Fruit fly (Drosophila melanogaster) whole organism, embryonic: ENCODE data around the gene CG33124.

ENCODE experiments used
- Bgb ChIP-seq: fragments of 200-800 bp; sonication (Bioruptor generic); IDR thresholded peaks from 2 replicates; pipeline ENCODE4 v1.3.6; 2022; ENCODE audit warnings: missing biosample characterization, missing genetic modification characterization; ENCODE audit not compliant: partially characterized antibody
- CG10462 ChIP-seq: fragments of 200-800 bp; sonication (Bioruptor generic); optimal IDR thresholded peaks from 2 replicates; lab custom pipeline; 2016; ENCODE audit warnings: missing biosample characterization, missing genetic modification characterization
- CG12391 ChIP-seq: fragments of 200-800 bp; sonication (Bioruptor generic); optimal IDR thresholded peaks from 3 replicates; lab custom pipeline; 2018; ENCODE audit warnings: missing biosample characterization, mild to moderate bottlenecking, missing genetic modification characterization, moderate library complexity
- CG13424 ChIP-seq: fragments of 200-800 bp; sonication (Bioruptor generic); optimal IDR thresholded peaks from 2 replicates; lab custom pipeline; 2019; ENCODE audit warnings: missing biosample characterization, mild to moderate bottlenecking, missing genetic modification characterization, moderate library complexity
- CG14860 ChIP-seq: fragments of 200-800 bp; sonication (Bioruptor generic); IDR thresholded peaks from 3 replicates; pipeline ENCODE4 v1.3.6; 2022; ENCODE audit warnings: missing biosample characterization, missing genetic modification characterization; ENCODE audit not compliant: partially characterized antibody
- CG14965 ChIP-seq: fragments of 200-800 bp; sonication (Bioruptor generic); optimal IDR thresholded peaks from 2 replicates; lab custom pipeline; 2016; ENCODE audit warnings: missing biosample characterization, missing genetic modification characterization, borderline replicate concordance
- CG1602 ChIP-seq: fragments of 200-800 bp; sonication (Bioruptor generic); optimal IDR thresholded peaks from 3 replicates; lab custom pipeline; 2016; ENCODE audit warnings: missing biosample characterization, missing genetic modification characterization
- CG16813 ChIP-seq: fragments of 200-800 bp; sonication (Bioruptor generic); IDR thresholded peaks from 3 replicates; pipeline ENCODE4 v1.3.6; 2022; ENCODE audit warnings: missing biosample characterization, missing genetic modification characterization; ENCODE audit not compliant: partially characterized antibody
- CG17186 ChIP-seq: fragments of 200-800 bp; sonication (Bioruptor generic); optimal IDR thresholded peaks from 3 replicates; lab custom pipeline; 2017; ENCODE audit warnings: missing biosample characterization, missing genetic modification reagents, missing genetic modification characterization
- CG17359 ChIP-seq: fragments of 200-800 bp; sonication (Bioruptor generic); optimal IDR thresholded peaks from 3 replicates; lab custom pipeline; 2018; ENCODE audit warnings: missing biosample characterization, mild to moderate bottlenecking, missing genetic modification characterization, moderate library complexity
- CG17612 ChIP-seq: fragments of 200-800 bp; sonication (Bioruptor generic); IDR thresholded peaks from 2 replicates; pipeline ENCODE4 v1.3.6; 2022; ENCODE audit warnings: missing biosample characterization, missing genetic modification characterization
- CG2129 ChIP-seq: fragments of 200-800 bp; sonication (Bioruptor generic); IDR thresholded peaks from 2 replicates; pipeline ENCODE4 v1.3.6; 2022; ENCODE audit warnings: missing biosample characterization, missing genetic modification characterization; ENCODE audit not compliant: partially characterized antibody
- CG3163 ChIP-seq: fragments of 200-800 bp; sonication (Bioruptor generic); optimal IDR thresholded peaks from 3 replicates; lab custom pipeline; 2016; ENCODE audit warnings: missing biosample characterization, missing genetic modification characterization
- CG32767 ChIP-seq: fragments of 200-800 bp; sonication (Bioruptor generic); IDR thresholded peaks from 2 replicates; pipeline ENCODE4 v1.3.6; 2022; ENCODE audit warnings: missing biosample characterization, missing genetic modification characterization
- CG3847 ChIP-seq: fragments of 200-800 bp; sonication (Bioruptor generic); IDR thresholded peaks from 2 replicates; pipeline ENCODE4 v1.3.6; 2022; ENCODE audit warnings: missing biosample characterization, missing genetic modification characterization
- CG4328 ChIP-seq: fragments of 200-800 bp; sonication (Bioruptor generic); optimal IDR thresholded peaks from 3 replicates; lab custom pipeline; 2017; ENCODE audit warnings: missing biosample characterization, missing genetic modification reagents, missing genetic modification characterization
- CG43689 ChIP-seq: fragments of 200-800 bp; sonication (Bioruptor generic); IDR thresholded peaks from 2 replicates; pipeline ENCODE4 v1.3.6; 2022; ENCODE audit warnings: missing biosample characterization, missing genetic modification characterization
- CG7556 ChIP-seq: fragments of 200-800 bp; sonication (Bioruptor generic); optimal IDR thresholded peaks from 2 replicates; lab custom pipeline; 2017; ENCODE audit warnings: missing biosample characterization, mild to moderate bottlenecking, missing genetic modification characterization
- CG9817 ChIP-seq: fragments of 200-800 bp; sonication (Bioruptor generic); optimal IDR thresholded peaks from 2 replicates; lab custom pipeline; 2018; ENCODE audit warnings: missing biosample characterization, mild to moderate bottlenecking, missing genetic modification characterization, moderate library complexity
- Dll ChIP-seq: fragments of 200-800 bp; sonication (Bioruptor generic); IDR thresholded peaks from 4 replicates; pipeline ENCODE4 v1.3.6; 2022; ENCODE audit warnings: missing biosample characterization, missing genetic modification characterization; ENCODE audit not compliant: partially characterized antibody
- Hr3 ChIP-seq: fragments of 200-800 bp; sonication (Bioruptor generic); optimal IDR thresholded peaks from 3 replicates; lab custom pipeline; 2016; ENCODE audit warnings: missing biosample characterization, missing genetic modification characterization
- Lhr ChIP-seq: fragments of 200-800 bp; sonication (Bioruptor generic); optimal IDR thresholded peaks from 3 replicates; lab custom pipeline; 2017; ENCODE audit warnings: mild to moderate bottlenecking, missing biosample characterization, missing genetic modification reagents, missing genetic modification characterization
- NC2α ChIP-seq: fragments of 200-800 bp; sonication (Bioruptor generic); optimal IDR thresholded peaks from 2 replicates; lab custom pipeline; 2016; ENCODE audit warnings: missing biosample characterization, missing genetic modification characterization
- NC2β ChIP-seq: fragments of 200-800 bp; sonication (Bioruptor generic); optimal IDR thresholded peaks from 2 replicates; lab custom pipeline; 2016; ENCODE audit warnings: missing biosample characterization, missing genetic modification characterization
- Neu2 ChIP-seq: fragments of 200-800 bp; sonication (Bioruptor generic); optimal IDR thresholded peaks from 3 replicates; lab custom pipeline; 2016; ENCODE audit warnings: missing biosample characterization, missing genetic modification characterization, borderline replicate concordance
- Opbp ChIP-seq: fragments of 200-800 bp; sonication (Bioruptor generic); IDR thresholded peaks from 3 replicates; pipeline ENCODE4 v1.3.6; 2022; ENCODE audit warnings: missing biosample characterization, missing genetic modification characterization; ENCODE audit not compliant: partially characterized antibody
- Scr ChIP-seq: fragments of 200-800 bp; sonication (Bioruptor generic); IDR thresholded peaks from 2 replicates; pipeline ENCODE4 v1.3.6; 2022; ENCODE audit warnings: missing biosample characterization, missing genetic modification characterization; ENCODE audit not compliant: partially characterized antibody
- Side ChIP-seq: fragments of 200-800 bp; sonication (Bioruptor generic); optimal IDR thresholded peaks from 2 replicates; lab custom pipeline; 2016; ENCODE audit warnings: missing biosample characterization, missing genetic modification characterization
- Six4 ChIP-seq: fragments of 200-800 bp; sonication (Bioruptor generic); optimal IDR thresholded peaks from 2 replicates; lab custom pipeline; 2016; ENCODE audit warnings: missing biosample characterization, missing genetic modification characterization
- Sox102F ChIP-seq: fragments of 200-800 bp; sonication (Bioruptor generic); optimal IDR thresholded peaks from 2 replicates; lab custom pipeline; 2018; ENCODE audit warnings: missing biosample characterization, mild to moderate bottlenecking, missing genetic modification characterization, moderate library complexity
- Trl ChIP-seq, 3 experiments: fragments of >200 bp in 2 of 3; fragments of 200-800 bp in 1 of 3; sonication (Bioruptor generic) in 1 of 3; optimal IDR thresholded peaks; 2 replicates in 1 of 3; 3 replicates in 2 of 3; lab custom pipeline; 2016 to 2017; ENCODE audit warnings: missing biosample characterization in 1 of 3, missing genetic modification characterization in 1 of 3
- ato ChIP-seq: fragments of 200-800 bp; sonication (Bioruptor generic); IDR thresholded peaks from 2 replicates; pipeline ENCODE4 v1.3.6; 2022; ENCODE audit warnings: missing biosample characterization, missing genetic modification characterization; ENCODE audit not compliant: partially characterized antibody
- cato ChIP-seq: fragments of 200-800 bp; sonication (Bioruptor generic); optimal IDR thresholded peaks from 2 replicates; lab custom pipeline; 2016; ENCODE audit warnings: missing biosample characterization, missing genetic modification characterization, borderline replicate concordance
- dati ChIP-seq: fragments of 200-800 bp; sonication (Bioruptor generic); IDR thresholded peaks from 2 replicates; pipeline ENCODE4 v1.3.6; 2022; ENCODE audit warnings: missing biosample characterization, missing genetic modification characterization
- emc ChIP-seq: fragments of 200-800 bp; sonication (Bioruptor generic); optimal IDR thresholded peaks from 2 replicates; lab custom pipeline; 2016; ENCODE audit warnings: missing biosample characterization, missing genetic modification characterization
- grn ChIP-seq: fragments of 200-800 bp; sonication (Bioruptor generic); optimal IDR thresholded peaks from 3 replicates; lab custom pipeline; 2017; ENCODE audit warnings: missing biosample characterization, missing genetic modification characterization
- gro ChIP-seq: fragments of 200-800 bp; sonication (Bioruptor generic); optimal IDR thresholded peaks from 2 replicates; lab custom pipeline; 2016; ENCODE audit warnings: missing biosample characterization, missing genetic modification characterization
- lilli ChIP-seq: fragments of 200-800 bp; sonication (Bioruptor generic); optimal IDR thresholded peaks from 3 replicates; lab custom pipeline; 2016; ENCODE audit warnings: missing biosample characterization, missing genetic modification characterization
- nau ChIP-seq: fragments of 200-800 bp; sonication (Bioruptor generic); optimal IDR thresholded peaks from 3 replicates; lab custom pipeline; 2017; ENCODE audit warnings: missing biosample characterization, mild to moderate bottlenecking, missing genetic modification characterization, missing genetic modification reagents
- onecut ChIP-seq: fragments of 200-800 bp; sonication (Bioruptor generic); IDR thresholded peaks from 2 replicates; pipeline ENCODE4 v1.3.6; 2022; ENCODE audit warnings: missing biosample characterization, missing genetic modification characterization
- pan ChIP-seq, 4 experiments: fragments of >200 bp in 3 of 4; fragments of 200-800 bp in 1 of 4; sonication (Bioruptor generic) in 1 of 4; optimal IDR thresholded peaks in 3 of 4; IDR thresholded peaks in 1 of 4; 2 replicates each; pipeline versions ENCODE4 v1.3.6 to Lab custom; 2017 to 2022; ENCODE audit warnings: missing biosample characterization in 2 of 4, missing genetic modification characterization in 2 of 4, mixed read lengths in 1 of 4
- pzg ChIP-seq: fragments of 200-800 bp; sonication (Bioruptor generic); optimal IDR thresholded peaks from 3 replicates; lab custom pipeline; 2018; ENCODE audit warnings: missing biosample characterization, mild to moderate bottlenecking, missing genetic modification characterization, moderate library complexity
- repo ChIP-seq: fragments of 200-800 bp; sonication (Bioruptor generic); optimal IDR thresholded peaks from 2 replicates; lab custom pipeline; 2016; ENCODE audit warnings: missing biosample characterization, missing genetic modification characterization
- run ChIP-seq: fragments of 200-800 bp; sonication (Bioruptor generic); optimal IDR thresholded peaks from 3 replicates; lab custom pipeline; 2018; ENCODE audit warnings: missing biosample characterization, mild to moderate bottlenecking, missing genetic modification characterization
- scrt ChIP-seq: fragments of 200-800 bp; sonication (Bioruptor generic); optimal IDR thresholded peaks from 2 replicates; lab custom pipeline; 2018; ENCODE audit warnings: missing biosample characterization, mild to moderate bottlenecking, missing genetic modification characterization, moderate library complexity
- sens ChIP-seq: fragments of 200-800 bp; sonication (Bioruptor generic); peaks from one replicate; lab custom pipeline; 2016; ENCODE audit warnings: missing biosample characterization, missing genetic modification characterization
- tgo ChIP-seq: fragments of 200-800 bp; sonication (Bioruptor generic); IDR thresholded peaks from 3 replicates; pipeline ENCODE4 v1.3.6; 2022; ENCODE audit warnings: missing biosample characterization, missing genetic modification characterization
- toy ChIP-seq: fragments of 200-800 bp; sonication (Bioruptor generic); IDR thresholded peaks from 2 replicates; pipeline ENCODE4 v1.3.6; 2022; ENCODE audit warnings: missing biosample characterization, missing genetic modification characterization
- yki ChIP-seq: fragments of >200 bp; optimal IDR thresholded peaks from 3 replicates; lab custom pipeline; 2018

Gene CG33124

DNA sequence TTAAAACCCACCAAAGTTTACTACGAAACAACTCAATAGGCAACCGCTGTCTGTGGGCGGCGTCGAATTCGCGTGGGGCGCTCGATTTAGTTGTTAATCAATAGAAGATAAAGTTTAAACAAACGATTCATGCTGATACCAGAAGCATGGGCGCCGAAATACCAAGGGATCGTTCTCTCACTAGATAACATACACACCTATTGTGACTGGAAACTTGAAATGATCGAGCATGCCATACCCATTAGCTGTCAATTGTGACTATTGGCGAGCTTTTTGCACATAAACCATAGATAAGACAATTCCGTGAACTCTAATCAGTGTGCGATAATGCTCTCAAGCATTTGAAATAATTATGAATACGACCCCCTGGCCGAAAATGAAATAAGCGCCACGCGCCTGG, 29.5 kb downstream of the CG33124 start (continued):
- peak; percentile 73 for TF ChIP-seq CG9817
- TF ChIP-seq CG2129, result no peak
- no peak for TF ChIP-seq Lhr (GFP tag; lab: Kevin White, UChicago)
- TF ChIP-seq tgo (GFP tag; lab: Robert Waterston, UW), result peak; percentile 74
- no peak for TF ChIP-seq Scr (GFP tag; lab: Robert Waterston, UW)
- TF ChIP-seq CG12391, result peak; percentile 59
- no peak for TF ChIP-seq CG17186 (GFP tag; lab: Kevin White, UChicago)
- no peak for TF ChIP-seq NC2β (GFP tag; lab: Kevin White, UChicago)
- no peak for TF ChIP-seq Neu2 (GFP tag; lab: Kevin White, UChicago)
- TF ChIP-seq CG43689 (GFP tag; lab: Robert Waterston, UW), result peak; percentile 15; the same call in 1 of the 2 replicates
- peak; percentile 45 for TF ChIP-seq CG3163 (GFP tag; lab: Kevin White, UChicago)
- no peak for TF ChIP-seq pzg (GFP tag; lab: Kevin White, UChicago)
- TF ChIP-seq Hr3 (GFP tag; lab: Kevin White, UChicago), result peak; percentile 58
- peak; percentile 30; the same call in 1 of the 2 replicates for TF ChIP-seq onecut (GFP tag; lab: Robert Waterston, UW)
- TF ChIP-seq CG13424 (tag; lab: Kevin White, UChicago), result peak; percentile 80
- TF ChIP-seq CG32767, result peak; percentile 52
- peak; percentile 2 for TF ChIP-seq CG10462 (GFP tag; lab: Kevin White, UChicago)
- TF ChIP-seq CG16813 (GFP tag; lab: Robert Waterston, UW), result no peak
- TF ChIP-seq CG3847 (GFP tag; lab: Robert Waterston, UW), result peak; percentile 80
- peak; percentile 62 for TF ChIP-seq CG17612
- peak; percentile 87 for TF ChIP-seq sens
- peak; percentile 67 for TF ChIP-seq emc (GFP tag; lab: Kevin White, UChicago)
- peak; percentile 45 for TF ChIP-seq grn (GFP tag; lab: Kevin White, UChicago)
- no peak for TF ChIP-seq repo
- TF ChIP-seq lilli, result peak; percentile 85
- TF ChIP-seq CG7556 (GFP tag; lab: Kevin White, UChicago), result peak; percentile 32
- TF ChIP-seq NC2α (GFP tag; lab: Kevin White, UChicago), result peak; percentile 67
- TF ChIP-seq Six4 (GFP tag; lab: Kevin White, UChicago), result peak; percentile 19
- TF ChIP-seq CG4328 (GFP tag; lab: Kevin White, UChicago), result peak; percentile 23
- TF ChIP-seq scrt, result peak; percentile 60
- no peak for TF ChIP-seq Bgb (GFP tag; lab: Robert Waterston, UW)
- peak; percentile 90 for TF ChIP-seq gro (GFP tag; lab: Kevin White, UChicago)
- TF ChIP-seq Opbp (GFP tag; lab: Robert Waterston, UW), result no peak
- TF ChIP-seq Sox102F (GFP tag; lab: Kevin White, UChicago), result peak; percentile 89
- TF ChIP-seq dati (GFP tag; lab: Robert Waterston, UW), result 0 out of 2 replicates have a peak, but pooled peaks have one; percentile 21
- TF ChIP-seq nau (GFP tag; lab: Kevin White, UChicago), result peak; percentile 60
- TF ChIP-seq pan (optimal IDR thresholded peaks at IDR 0.05; lab: Kevin White, UChicago), result no peak
- peak in 1 of 2 experiments; percentile 75 for TF ChIP-seq pan (GFP tag; optimal IDR thresholded peaks at IDR 0.05 in 1 of 2, IDR thresholded peaks at IDR 0.05 in 1 of 2)
- TF ChIP-seq CG1602 (GFP tag; lab: Kevin White, UChicago), result peak; percentile 40
- TF ChIP-seq Dll, result no peak
- 0 out of 2 replicates have a peak, but pooled peaks have one; percentile 44 for TF ChIP-seq toy (GFP tag; lab: Robert Waterston, UW)
- TF ChIP-seq CG14860 (GFP tag; lab: Robert Waterston, UW), result no peak
- TF ChIP-seq CG17359 (tag; lab: Kevin White, UChicago), result peak; percentile 80
- peak; percentile 36 for TF ChIP-seq run (tag; lab: Kevin White, UChicago)
- peak; percentile 74 for TF ChIP-seq Side (GFP tag; lab: Kevin White, UChicago)
- no peak for TF ChIP-seq cato (GFP tag; lab: Kevin White, UChicago)
- no peak for TF ChIP-seq ato (GFP tag; lab: Robert Waterston, UW)
- TF ChIP-seq yki (lab: Kevin White, UChicago), result no peak
- no peak for TF ChIP-seq Trl (optimal IDR thresholded peaks at IDR 0.05; lab: Kevin White, UChicago)
- peak; percentile 71 for TF ChIP-seq Trl (GFP tag; optimal IDR thresholded peaks at IDR 0.05; lab: Kevin White, UChicago)
- no peak for TF ChIP-seq CG14965
